Worm (Caenorhabditis elegans) whole organism, midembryonic: ENCODE results near the gene attf-2.

Experiments used
- T22C8.4 ChIP-seq: fragments of 200-800 bp; sonication (Bioruptor generic); IDR thresholded peaks from 2 replicates; pipeline ENCODE4 v1.3.6; 2022; ENCODE audit warnings: missing genetic modification characterization, missing compliant biosample characterization
- med-1 ChIP-seq: sonication (generic microtip); optimal IDR thresholded peaks from 2 replicates; lab custom pipeline; 2017; ENCODE audit warnings: missing genetic modification characterization, mild to moderate bottlenecking, missing compliant biosample characterization, antibody characterized with exemption, missing genetic modification reagents; ENCODE audit not compliant: insufficient read depth
- ref-1 ChIP-seq: fragments of 200-800 bp; sonication (Bioruptor generic); conservative IDR thresholded peaks from 2 replicates; pipeline ENCODE4 v1.3.6; 2022; ENCODE audit warnings: missing genetic modification reagents, missing genetic modification characterization, missing compliant biosample characterization
- ztf-29 ChIP-seq: fragments of 200-800 bp; sonication (Bioruptor generic); IDR thresholded peaks from 2 replicates; pipeline ENCODE4 v1.3.6; 2022; ENCODE audit warnings: missing genetic modification reagents, missing genetic modification characterization, missing compliant biosample characterization

ce11 chrV:7150570-7150969 is 45.4 kb downstream of the attf-2 start, which contains the start of gene F10D2.8:
- TF ChIP-seq T22C8.4 (GFP tag; lab: Robert Waterston, UW) (no peak), med-1 (GFP tag; lab: Kevin White, UChicago) (no peak), ztf-29 (GFP tag; lab: Robert Waterston, UW) (no peak), ref-1 (GFP tag; lab: Robert Waterston, UW) (no peak)
